Fruit fly (Drosophila melanogaster) whole organism, embryonic: ENCODE measurements around the gene CG6178.
A peak's percentile ranks its signal among the peaks of the same experiment; 100 is the strongest.

Experiments
- Awh ChIP-seq: fragments of 200-800 bp; sonication (Bioruptor generic); IDR thresholded peaks from 2 replicates; pipeline ENCODE4, ENCODE4 v1.3.6; 2022; ENCODE audit warnings: missing biosample characterization, missing genetic modification characterization
- CG10321 ChIP-seq: fragments of 200-800 bp; sonication (Bioruptor generic); IDR thresholded peaks from 2 replicates; pipeline ENCODE4 v1.3.6; 2022; ENCODE audit warnings: missing biosample characterization, missing genetic modification characterization
- CG12219 ChIP-seq: fragments of 200-800 bp; sonication (Bioruptor generic); optimal IDR thresholded peaks from 3 replicates; lab custom pipeline; 2018; ENCODE audit warnings: missing biosample characterization, mild to moderate bottlenecking, missing genetic modification characterization
- CG12299 ChIP-seq: fragments of 200-800 bp; sonication (Bioruptor generic); optimal IDR thresholded peaks from 2 replicates; lab custom pipeline; 2018; ENCODE audit warnings: missing biosample characterization, mild to moderate bottlenecking, missing genetic modification characterization
- CG12659 ChIP-seq: fragments of 200-800 bp; sonication (Bioruptor generic); optimal IDR thresholded peaks from 3 replicates; lab custom pipeline; 2017; ENCODE audit warnings: mild to moderate bottlenecking, missing biosample characterization, missing genetic modification reagents, missing genetic modification characterization
- CG12769 ChIP-seq: fragments of 200-800 bp; sonication (Bioruptor generic); optimal IDR thresholded peaks from 2 replicates; lab custom pipeline; 2019; ENCODE audit warnings: missing biosample characterization, mild to moderate bottlenecking, missing genetic modification characterization, moderate library complexity
- CG14667 ChIP-seq: fragments of 200-800 bp; sonication (Bioruptor generic); IDR thresholded peaks from 2 replicates; pipeline ENCODE4 v1.3.6; 2022; ENCODE audit warnings: missing biosample characterization, missing genetic modification characterization
- CG15011 ChIP-seq: fragments of 200-800 bp; sonication (Bioruptor generic); optimal IDR thresholded peaks from 3 replicates; lab custom pipeline; 2018; ENCODE audit warnings: missing biosample characterization, mild to moderate bottlenecking, missing genetic modification characterization
- CG15479 ChIP-seq: fragments of 200-800 bp; sonication (Bioruptor generic); optimal IDR thresholded peaks from 3 replicates; lab custom pipeline; 2019; ENCODE audit warnings: missing biosample characterization, mild to moderate bottlenecking, missing genetic modification characterization, moderate library complexity
- CG1647 ChIP-seq: fragments of 200-800 bp; sonication (Bioruptor generic); optimal IDR thresholded peaks from 3 replicates; lab custom pipeline; 2016; ENCODE audit warnings: missing biosample characterization, missing genetic modification characterization
- CG17359 ChIP-seq: fragments of 200-800 bp; sonication (Bioruptor generic); optimal IDR thresholded peaks from 3 replicates; lab custom pipeline; 2018; ENCODE audit warnings: missing biosample characterization, mild to moderate bottlenecking, missing genetic modification characterization, moderate library complexity
- CG17802 ChIP-seq: fragments of 200-800 bp; sonication (Bioruptor generic); optimal IDR thresholded peaks from 2 replicates; lab custom pipeline; 2018; ENCODE audit warnings: missing biosample characterization, mild to moderate bottlenecking, missing genetic modification characterization, moderate library complexity
- CG2116 ChIP-seq: fragments of 200-800 bp; sonication (Bioruptor generic); optimal IDR thresholded peaks from 3 replicates; lab custom pipeline; 2018; ENCODE audit warnings: missing biosample characterization, mild to moderate bottlenecking, missing genetic modification characterization
- CG2889 ChIP-seq: fragments of 200-800 bp; sonication (Bioruptor generic); IDR thresholded peaks from 3 replicates; pipeline ENCODE4 v1.3.6; 2022; ENCODE audit warnings: missing biosample characterization, missing genetic modification characterization
- CG32532 ChIP-seq: fragments of 200-800 bp; sonication (Bioruptor generic); IDR thresholded peaks from 2 replicates; pipeline ENCODE4 v1.3.6; 2022; ENCODE audit warnings: missing biosample characterization, missing genetic modification characterization
- CG32767 ChIP-seq: fragments of 200-800 bp; sonication (Bioruptor generic); IDR thresholded peaks from 2 replicates; pipeline ENCODE4 v1.3.6; 2022; ENCODE audit warnings: missing biosample characterization, missing genetic modification characterization
- CG4360 ChIP-seq: fragments of 200-800 bp; sonication (Bioruptor generic); IDR thresholded peaks from 2 replicates; pipeline ENCODE4 v1.3.6; 2022; ENCODE audit warnings: missing biosample characterization, missing genetic modification characterization
- CG4854 ChIP-seq: fragments of 200-800 bp; sonication (Bioruptor generic); optimal IDR thresholded peaks from 2 replicates; lab custom pipeline; 2016; ENCODE audit warnings: missing biosample characterization, missing genetic modification characterization, inconsistent platforms
- CG5180 ChIP-seq: fragments of 200-800 bp; sonication (Bioruptor generic); optimal IDR thresholded peaks from 3 replicates; lab custom pipeline; 2017; ENCODE audit warnings: missing biosample characterization, missing genetic modification characterization, mild to moderate bottlenecking, moderate library complexity, missing genetic modification reagents
- CG6813 ChIP-seq: fragments of 200-800 bp; sonication (Bioruptor generic); optimal IDR thresholded peaks from 2 replicates; lab custom pipeline; 2017; ENCODE audit warnings: missing biosample characterization, missing genetic modification characterization, mild to moderate bottlenecking, moderate library complexity, missing genetic modification reagents
- CG6854 ChIP-seq: fragments of 200-800 bp; sonication (Bioruptor generic); optimal IDR thresholded peaks from 3 replicates; lab custom pipeline; 2017; ENCODE audit warnings: missing biosample characterization, mild to moderate bottlenecking, missing genetic modification characterization
- CG7271 ChIP-seq: fragments of 200-800 bp; sonication (Bioruptor generic); optimal IDR thresholded peaks from 2 replicates; lab custom pipeline; 2018; ENCODE audit warnings: missing biosample characterization, mild to moderate bottlenecking, missing genetic modification characterization, moderate library complexity
- CG8924 ChIP-seq: fragments of 200-800 bp; optimal IDR thresholded peaks from 3 replicates; lab custom pipeline; 2019; ENCODE audit warnings: missing biosample characterization, mild to moderate bottlenecking, missing genetic modification characterization, moderate library complexity
- Dek ChIP-seq: fragments of 200-800 bp; sonication (Bioruptor generic); optimal IDR thresholded peaks from 3 replicates; lab custom pipeline; 2019; ENCODE audit warnings: missing biosample characterization, mild to moderate bottlenecking, missing genetic modification characterization, moderate library complexity
- Dref ChIP-seq: fragments of 200-800 bp; sonication (Bioruptor generic); IDR thresholded peaks from 2 replicates; pipeline ENCODE4 v1.3.6; 2022; ENCODE audit warnings: missing biosample characterization, missing genetic modification characterization
- E2f2 ChIP-seq: fragments of 200-800 bp; sonication (Bioruptor generic); IDR thresholded peaks from 2 replicates; pipeline ENCODE4 v1.3.6; 2022; ENCODE audit warnings: missing biosample characterization, missing genetic modification characterization
- Eip74EF ChIP-seq, 2 experiments: fragments of 200-800 bp in 1 of 2; fragments of >200 bp in 1 of 2; sonication (Bioruptor generic) in 1 of 2; optimal IDR thresholded peaks; 2 replicates each; lab custom pipeline; 2017 to 2019; ENCODE audit warnings: missing biosample characterization in 2 of 2, missing genetic modification characterization in 2 of 2, mild to moderate bottlenecking in 1 of 2, moderate library complexity in 1 of 2
- Ets97D ChIP-seq: fragments of 200-800 bp; sonication (Bioruptor generic); optimal IDR thresholded peaks from 3 replicates; lab custom pipeline; 2016; ENCODE audit warnings: missing biosample characterization, missing genetic modification characterization
- Hey ChIP-seq: fragments of 200-800 bp; sonication (Bioruptor generic); optimal IDR thresholded peaks from 3 replicates; lab custom pipeline; 2018; ENCODE audit warnings: missing biosample characterization, mild to moderate bottlenecking, missing genetic modification characterization
- Hr51 ChIP-seq, 2 experiments: fragments of 200-800 bp; sonication (Bioruptor generic); optimal IDR thresholded peaks; 2 replicates in 1 of 2; 3 replicates in 1 of 2; lab custom pipeline; 2016 to 2018; ENCODE audit warnings: missing biosample characterization in 2 of 2, missing genetic modification characterization in 2 of 2, mild to moderate bottlenecking in 1 of 2, moderate library complexity in 1 of 2
- Oaz ChIP-seq: fragments of 200-800 bp; sonication (Bioruptor generic); IDR thresholded peaks from 2 replicates; pipeline ENCODE4 v1.3.6; 2022; ENCODE audit warnings: missing biosample characterization, missing genetic modification characterization
- Side ChIP-seq: fragments of 200-800 bp; sonication (Bioruptor generic); optimal IDR thresholded peaks from 2 replicates; lab custom pipeline; 2016; ENCODE audit warnings: missing biosample characterization, missing genetic modification characterization
- Tbp ChIP-seq: fragments of >200 bp; optimal IDR thresholded peaks from 2 replicates; lab custom pipeline; 2018; ENCODE audit warnings: missing biosample characterization, missing genetic modification characterization
- Vsx1 ChIP-seq: fragments of 200-800 bp; sonication (Bioruptor generic); optimal IDR thresholded peaks from 2 replicates; lab custom pipeline; 2017; ENCODE audit warnings: missing biosample characterization, mild to moderate bottlenecking, missing genetic modification characterization, missing genetic modification reagents
- bigmax ChIP-seq: fragments of 200-800 bp; sonication (Bioruptor generic); optimal IDR thresholded peaks from 2 replicates; lab custom pipeline; 2018; ENCODE audit warnings: missing biosample characterization, mild to moderate bottlenecking, missing genetic modification characterization
- dan ChIP-seq: fragments of 200-800 bp; sonication (Bioruptor generic); IDR thresholded peaks from 2 replicates; pipeline ENCODE4 v1.3.6; 2022; ENCODE audit warnings: missing biosample characterization, missing genetic modification characterization
- dimm ChIP-seq: fragments of 200-800 bp; sonication (Bioruptor generic); IDR thresholded peaks from 2 replicates; pipeline ENCODE4 v1.3.6; 2022; ENCODE audit warnings: missing biosample characterization, missing genetic modification characterization
- insv ChIP-seq, 2 experiments: fragments of 200-800 bp; sonication (Bioruptor generic); optimal IDR thresholded peaks; 3 replicates each; lab custom pipeline; 2016 to 2018; ENCODE audit warnings: missing biosample characterization in 2 of 2, missing genetic modification characterization in 2 of 2
- klu ChIP-seq: fragments of 200-800 bp; sonication (Bioruptor generic); IDR thresholded peaks from 2 replicates; pipeline ENCODE4 v1.3.6; 2022; ENCODE audit warnings: missing biosample characterization, missing genetic modification characterization
- lab ChIP-seq: fragments of 200-800 bp; sonication (Bioruptor generic); optimal IDR thresholded peaks from 3 replicates; lab custom pipeline; 2017; ENCODE audit warnings: missing biosample characterization, missing genetic modification characterization, mild to moderate bottlenecking, moderate library complexity, missing genetic modification reagents
- lilli ChIP-seq: fragments of 200-800 bp; sonication (Bioruptor generic); optimal IDR thresholded peaks from 3 replicates; lab custom pipeline; 2016; ENCODE audit warnings: missing biosample characterization, missing genetic modification characterization
- nerfin-1 ChIP-seq: fragments of 200-800 bp; sonication (Bioruptor generic); optimal IDR thresholded peaks from 3 replicates; lab custom pipeline; 2019; ENCODE audit warnings: missing biosample characterization, mild to moderate bottlenecking, missing genetic modification characterization, moderate library complexity
- nom ChIP-seq: fragments of 200-800 bp; sonication (Bioruptor generic); optimal IDR thresholded peaks from 2 replicates; lab custom pipeline; 2017; ENCODE audit warnings: missing biosample characterization, missing genetic modification characterization, mild to moderate bottlenecking, moderate library complexity, missing genetic modification reagents
- org-1 ChIP-seq: fragments of 200-800 bp; sonication (Bioruptor generic); optimal IDR thresholded peaks from 2 replicates; lab custom pipeline; 2017; ENCODE audit warnings: missing biosample characterization, missing genetic modification characterization
- pzg ChIP-seq: fragments of 200-800 bp; sonication (Bioruptor generic); optimal IDR thresholded peaks from 3 replicates; lab custom pipeline; 2018; ENCODE audit warnings: missing biosample characterization, mild to moderate bottlenecking, missing genetic modification characterization, moderate library complexity
- rib ChIP-seq: fragments of 200-800 bp; sonication (Bioruptor generic); IDR thresholded peaks from 2 replicates; pipeline ENCODE4 v1.3.6; 2022; ENCODE audit warnings: missing biosample characterization, missing genetic modification characterization
- so ChIP-seq: fragments of 200-800 bp; sonication (Bioruptor generic); IDR thresholded peaks from 3 replicates; pipeline ENCODE4 v1.3.6; 2022; ENCODE audit warnings: missing biosample characterization, missing genetic modification characterization
- sr ChIP-seq: fragments of 200-800 bp; sonication (Bioruptor generic); IDR thresholded peaks from 3 replicates; pipeline ENCODE4 v1.3.6; 2022; ENCODE audit warnings: missing biosample characterization, missing genetic modification characterization
- tap ChIP-seq: fragments of 200-800 bp; optimal IDR thresholded peaks from 3 replicates; lab custom pipeline; 2019; ENCODE audit warnings: missing biosample characterization, mild to moderate bottlenecking, missing genetic modification characterization, moderate library complexity
- trh ChIP-seq: fragments of 200-800 bp; sonication (Bioruptor generic); optimal IDR thresholded peaks from 2 replicates; lab custom pipeline; 2016; ENCODE audit warnings: missing biosample characterization, missing genetic modification characterization
- vvl ChIP-seq: fragments of 200-800 bp; sonication (Bioruptor generic); IDR thresholded peaks from 2 replicates; pipeline ENCODE4 v1.3.6; 2022; ENCODE audit warnings: missing biosample characterization, missing genetic modification characterization
- zfh1 ChIP-seq: fragments of 200-800 bp; sonication (Bioruptor generic); IDR thresholded peaks from 3 replicates; pipeline ENCODE4 v1.3.6; 2022; ENCODE audit warnings: missing biosample characterization, missing genetic modification characterization

Gene CG6178

DNA sequence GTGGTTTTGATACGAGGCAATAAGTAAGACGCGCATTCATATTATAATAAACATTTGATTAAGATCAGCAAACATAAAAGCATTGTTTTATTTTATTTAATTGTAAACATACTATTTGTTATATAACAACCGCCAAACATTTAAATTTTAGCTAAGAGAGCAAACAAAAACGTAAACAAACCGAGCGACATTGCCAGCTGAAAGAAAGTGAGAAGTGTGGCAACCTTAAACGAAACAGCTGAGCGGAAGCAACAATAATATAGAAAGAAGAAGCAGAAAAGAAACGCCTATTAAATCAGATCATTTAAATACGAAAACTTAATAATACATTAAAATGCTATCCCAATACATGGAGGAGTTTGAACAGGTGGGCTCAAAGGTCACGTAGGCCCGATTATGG is 17.6 kb upstream of the CG6178 start, which contains the start of gene Sec10 (continued):
- no peak for TF ChIP-seq CG12769
- no peak for TF ChIP-seq lab (GFP tag; lab: Kevin White, UChicago)
- TF ChIP-seq CG8924 (tag; lab: Kevin White, UChicago) = no peak
- TF ChIP-seq sr (GFP tag; lab: Robert Waterston, UW) = no peak
- no peak for TF ChIP-seq zfh1 (GFP tag; lab: Robert Waterston, UW)
- peak; percentile 77 for TF ChIP-seq Ets97D (GFP tag; lab: Kevin White, UChicago)
- no peak for TF ChIP-seq Side
- TF ChIP-seq dimm (GFP tag; lab: Robert Waterston, UW) = no peak
- TF ChIP-seq CG2889 (GFP tag; lab: Robert Waterston, UW) = no peak
- no peak for TF ChIP-seq vvl (GFP tag; lab: Robert Waterston, UW)
- no peak for TF ChIP-seq nerfin-1
- TF ChIP-seq Awh (GFP tag; lab: Robert Waterston, UW) = no peak
- peak; percentile 36 for TF ChIP-seq CG2116 (GFP tag; lab: Kevin White, UChicago)
- TF ChIP-seq Hey = no peak
- no peak for TF ChIP-seq Eip74EF (GFP tag; optimal IDR thresholded peaks at IDR 0.05; lab: Kevin White, UChicago)
- no peak for TF ChIP-seq Dek (tag; lab: Kevin White, UChicago)
- no peak for TF ChIP-seq CG12659 (GFP tag; lab: Kevin White, UChicago)
- TF ChIP-seq CG6813 = no peak
- peak; percentile 41 for TF ChIP-seq Dref (GFP tag; lab: Robert Waterston, UW)
- TF ChIP-seq CG17359 (tag; lab: Kevin White, UChicago) = no peak
- TF ChIP-seq CG1647 (GFP tag; lab: Kevin White, UChicago) = no peak
- TF ChIP-seq CG7271 (tag; lab: Kevin White, UChicago) = peak; percentile 11
- TF ChIP-seq CG15479 (GFP tag; lab: Kevin White, UChicago) = no peak
- no peak for TF ChIP-seq Oaz (GFP tag; lab: Robert Waterston, UW)
- no peak for TF ChIP-seq insv (GFP tag; optimal IDR thresholded peaks at IDR 0.05; lab: Kevin White, UChicago)
- TF ChIP-seq CG6854 = no peak
- TF ChIP-seq Hr51 (GFP tag; optimal IDR thresholded peaks at IDR 0.05; lab: Kevin White, UChicago) = no peak
- no peak for TF ChIP-seq dan (GFP tag; lab: Robert Waterston, UW)
- TF ChIP-seq E2f2 (GFP tag; lab: Robert Waterston, UW) = peak; percentile 89
- TF ChIP-seq CG5180 (GFP tag; lab: Kevin White, UChicago) = no peak
- no peak for TF ChIP-seq CG10321 (GFP tag; lab: Robert Waterston, UW)
- no peak for TF ChIP-seq org-1
- no peak for TF ChIP-seq CG17802 (tag; lab: Kevin White, UChicago)
- TF ChIP-seq bigmax (GFP tag; lab: Kevin White, UChicago) = peak; percentile 36
- TF ChIP-seq CG15011 (GFP tag; lab: Kevin White, UChicago) = no peak
- TF ChIP-seq Tbp = no peak
- no peak for TF ChIP-seq CG4854 (GFP tag; lab: Kevin White, UChicago)
- TF ChIP-seq CG32532 (GFP tag; lab: Robert Waterston, UW) = no peak
- TF ChIP-seq pzg (GFP tag; lab: Kevin White, UChicago) = peak; percentile 65
- TF ChIP-seq Vsx1 (GFP tag; lab: Kevin White, UChicago) = no peak
- TF ChIP-seq nom = no peak
- no peak for TF ChIP-seq klu (GFP tag; lab: Robert Waterston, UW)
- no peak for TF ChIP-seq CG32767
- 0 out of 2 replicates have a peak, but pooled peaks have one; percentile 21 for TF ChIP-seq rib (GFP tag; lab: Robert Waterston, UW)
- no peak for TF ChIP-seq tap
- TF ChIP-seq CG12299 (tag; lab: Kevin White, UChicago) = no peak
- TF ChIP-seq CG4360 (GFP tag; lab: Robert Waterston, UW) = no peak
- TF ChIP-seq trh (GFP tag; lab: Kevin White, UChicago) = no peak
- no peak for TF ChIP-seq CG14667 (GFP tag; lab: Robert Waterston, UW)
- TF ChIP-seq so (GFP tag; lab: Robert Waterston, UW) = no peak
- no peak for TF ChIP-seq lilli (GFP tag; lab: Kevin White, UChicago)
- no peak for TF ChIP-seq CG12219 (GFP tag; lab: Kevin White, UChicago)
